Fruit fly (Drosophila melanogaster): ENCODE measurements around the gene Rexo5.

The Rexo5 gene

DNA sequence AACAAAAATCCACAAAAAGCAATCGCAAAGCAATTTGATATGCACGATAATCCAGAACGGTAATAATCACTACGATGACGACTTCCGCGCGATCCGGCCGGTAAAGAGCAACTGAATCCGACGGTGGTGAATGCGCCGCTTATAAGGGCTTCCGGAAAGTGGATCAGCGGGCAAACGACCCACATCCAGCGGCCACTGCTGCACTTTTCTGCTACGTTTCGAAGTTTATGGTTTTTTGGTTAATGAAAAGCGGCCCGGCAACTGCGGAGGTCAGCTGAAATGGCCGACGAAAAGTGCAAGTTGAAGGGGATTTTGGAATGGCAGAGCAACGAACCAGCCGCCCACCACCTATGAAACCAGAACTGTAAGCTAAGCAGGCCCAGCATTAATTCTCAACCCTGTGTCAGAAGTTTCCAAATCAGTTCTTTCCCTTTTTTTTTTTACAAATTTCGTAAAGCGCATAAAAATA is at the start of gene Rexo5, which contains the start of gene ndl:
TSS of gene Rexo5 (plus strand) at position 419 of the 469 bp plus-strand sequence.
TSS of gene ndl (minus strand) at position 101 of the 469 bp plus-strand sequence.
- TF ChIP-seq Dfd (GFP tag; optimal IDR thresholded peaks at IDR 0.05) (no peak), psq (GFP tag; optimal IDR thresholded peaks at IDR 0.05) (no peak), Hnf4 (GFP tag; optimal IDR thresholded peaks at IDR 0.05) (no peak), jim (GFP tag; optimal IDR thresholded peaks at IDR 0.05) (no peak), OdsH (GFP tag; optimal IDR thresholded peaks at IDR 0.05) (no peak), pan (optimal IDR thresholded peaks at IDR 0.05) (no peak), dmrt93B (GFP tag; optimal IDR thresholded peaks at IDR 0.05) (no peak)

DNA sequence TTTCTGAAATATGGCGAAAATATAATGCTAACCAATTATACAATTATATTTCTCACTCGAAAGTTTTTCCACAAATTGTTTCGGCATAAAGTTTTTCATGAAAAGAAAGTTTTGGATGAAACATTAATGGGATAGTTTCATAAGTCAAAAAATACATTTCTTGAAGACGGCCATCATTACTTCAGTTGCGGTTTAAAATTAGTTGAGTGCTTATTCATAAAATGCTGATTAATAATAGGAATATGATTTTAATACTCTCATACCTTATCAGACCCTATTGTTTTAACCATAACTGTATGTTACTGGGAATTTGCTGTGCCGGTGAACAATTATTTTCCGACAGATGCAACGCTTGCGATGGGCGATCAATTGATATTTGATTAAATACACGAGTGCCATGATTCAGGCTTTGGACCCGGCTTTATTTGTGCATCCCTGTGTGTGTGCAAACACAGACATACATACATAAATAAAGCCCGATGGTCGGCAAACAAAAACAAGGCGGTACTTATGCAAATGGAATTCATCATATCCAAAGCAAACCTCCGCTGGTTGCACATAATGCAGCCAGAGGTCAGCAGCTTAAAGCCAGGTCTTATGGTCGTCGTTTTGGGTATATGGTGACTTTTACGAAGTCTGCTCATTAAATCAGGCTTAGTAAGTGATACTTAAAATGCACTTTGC is 49.3 kb upstream of the Rexo5 start:
- TF ChIP-seq Abd-B (GFP tag; optimal IDR thresholded peaks at IDR 0.05) (no peak), ey (GFP tag; optimal IDR thresholded peaks at IDR 0.05) (peak; percentile 8), HLH106 (tag; optimal IDR thresholded peaks at IDR 0.05) (no peak), CG9705 (GFP tag; optimal IDR thresholded peaks at IDR 0.05) (no peak), usp (GFP tag; optimal IDR thresholded peaks at IDR 0.05) (no peak), CG32264 (GFP tag; optimal IDR thresholded peaks at IDR 0.05) (no peak), psq (GFP tag; optimal IDR thresholded peaks at IDR 0.05) (no peak), pan (optimal IDR thresholded peaks at IDR 0.05) (no peak), N (GFP tag; optimal IDR thresholded peaks at IDR 0.05) (no peak), woc (GFP tag; optimal IDR thresholded peaks at IDR 0.05) (no peak), Hr83 (GFP tag; optimal IDR thresholded peaks at IDR 0.05; ENCODE audit: poor library complexity, severe bottlenecking) (no peak), sage (GFP tag; optimal IDR thresholded peaks at IDR 0.05) (no peak), GATAd (GFP tag; optimal IDR thresholded peaks at IDR 0.05) (no peak), Hr78 (GFP tag; optimal IDR thresholded peaks at IDR 0.05) (no peak), Hnf4 (GFP tag; optimal IDR thresholded peaks at IDR 0.05) (no peak), dmrt93B (GFP tag; optimal IDR thresholded peaks at IDR 0.05) (peak; percentile 8), Dfd (GFP tag; optimal IDR thresholded peaks at IDR 0.05) (no peak), fru (GFP tag; optimal IDR thresholded peaks at IDR 0.05) (peak; percentile 3), brk (GFP tag; optimal IDR thresholded peaks at IDR 0.05) (no peak), rgr (GFP tag; optimal IDR thresholded peaks at IDR 0.05) (no peak), foxo (GFP tag; optimal IDR thresholded peaks at IDR 0.05) (no peak), Myc (optimal IDR thresholded peaks at IDR 0.05) (no peak), Rel (GFP tag; optimal IDR thresholded peaks at IDR 0.05) (no peak), Rel (tag; optimal IDR thresholded peaks at IDR 0.05) (no peak), CrebA (GFP tag; optimal IDR thresholded peaks at IDR 0.05; ENCODE audit: borderline replicate concordance) (no peak), OdsH (GFP tag; optimal IDR thresholded peaks at IDR 0.05) (no peak), Mio (GFP tag; optimal IDR thresholded peaks at IDR 0.05) (no peak), Vsx2 (GFP tag; optimal IDR thresholded peaks at IDR 0.05; ENCODE audit: partially characterized antibody) (no peak), Jra (GFP tag; optimal IDR thresholded peaks at IDR 0.05) (no peak), tai (GFP tag; optimal IDR thresholded peaks at IDR 0.05) (no peak), Sp1 (GFP tag; optimal IDR thresholded peaks at IDR 0.05) (peak; percentile 6), Dif (GFP tag; optimal IDR thresholded peaks at IDR 0.05; ENCODE audit: partially characterized antibody) (no peak), br (GFP tag; optimal IDR thresholded peaks at IDR 0.05) (no peak), jim (GFP tag; optimal IDR thresholded peaks at IDR 0.05) (no peak), dl (GFP tag; optimal IDR thresholded peaks at IDR 0.05; ENCODE audit: insufficient read depth in 1 of 2, partially characterized antibody in 2 of 2) (no peak), h (GFP tag; optimal IDR thresholded peaks at IDR 0.05) (peak; percentile 2), lola (GFP tag; optimal IDR thresholded peaks at IDR 0.05) (no peak), dsf (GFP tag; optimal IDR thresholded peaks at IDR 0.05; ENCODE audit: borderline replicate concordance) (no peak), sv (GFP tag; optimal IDR thresholded peaks at IDR 0.05) (no peak)
